Fruit fly (Drosophila melanogaster) whole organism, embryonic: ENCODE data around the gene CG12379.

Experiments
- Atf3 ChIP-seq: fragments of 200-800 bp; sonication (Bioruptor generic); optimal IDR thresholded peaks from 3 replicates; lab custom pipeline; 2016; ENCODE audit warnings: missing biosample characterization, missing genetic modification characterization
- Blimp-1 ChIP-seq: fragments of 200-800 bp; sonication (Bioruptor generic); optimal IDR thresholded peaks from 3 replicates; lab custom pipeline; 2018; ENCODE audit warnings: missing biosample characterization, missing genetic modification characterization, mild to moderate bottlenecking, moderate library complexity, missing genetic modification reagents
- BtbVII ChIP-seq: fragments of 200-800 bp; sonication (Bioruptor generic); optimal IDR thresholded peaks from 3 replicates; lab custom pipeline; 2017; ENCODE audit warnings: missing biosample characterization, mild to moderate bottlenecking, missing genetic modification characterization
- Bteb2 ChIP-seq: fragments of 200-800 bp; sonication (Bioruptor generic); optimal IDR thresholded peaks from 2 replicates; lab custom pipeline; 2016; ENCODE audit warnings: missing biosample characterization, missing genetic modification characterization
- CG10321 ChIP-seq: fragments of 200-800 bp; sonication (Bioruptor generic); IDR thresholded peaks from 2 replicates; pipeline ENCODE4 v1.3.6; 2022; ENCODE audit warnings: missing biosample characterization, missing genetic modification characterization
- CG12071 ChIP-seq: fragments of 200-800 bp; sonication (Bioruptor generic); optimal IDR thresholded peaks from 3 replicates; lab custom pipeline; 2018; ENCODE audit warnings: missing biosample characterization, mild to moderate bottlenecking, missing genetic modification characterization
- CG12744 ChIP-seq: fragments of 200-800 bp; sonication (Bioruptor generic); optimal IDR thresholded peaks from 2 replicates; lab custom pipeline; 2016; ENCODE audit warnings: missing biosample characterization, missing genetic modification characterization
- CG13775 ChIP-seq: fragments of 200-800 bp; sonication (Bioruptor generic); optimal IDR thresholded peaks from 3 replicates; lab custom pipeline; 2017; ENCODE audit warnings: missing biosample characterization, mild to moderate bottlenecking, missing genetic modification characterization
- CG14667 ChIP-seq: fragments of 200-800 bp; sonication (Bioruptor generic); IDR thresholded peaks from 2 replicates; pipeline ENCODE4 v1.3.6; 2022; ENCODE audit warnings: missing biosample characterization, missing genetic modification characterization
- CG1603 ChIP-seq: fragments of 200-800 bp; sonication (Bioruptor generic); optimal IDR thresholded peaks from 2 replicates; lab custom pipeline; 2019; ENCODE audit warnings: missing biosample characterization, mild to moderate bottlenecking, missing genetic modification characterization, moderate library complexity
- CG17829 ChIP-seq: fragments of 200-800 bp; optimal IDR thresholded peaks from 2 replicates; lab custom pipeline; 2019; ENCODE audit warnings: missing biosample characterization, mild to moderate bottlenecking, missing genetic modification characterization, moderate library complexity
- CG2712 ChIP-seq: fragments of 200-800 bp; optimal IDR thresholded peaks from 3 replicates; lab custom pipeline; 2019; ENCODE audit warnings: missing biosample characterization, mild to moderate bottlenecking, missing genetic modification characterization, moderate library complexity
- CG3407 ChIP-seq: fragments of 200-800 bp; sonication (Bioruptor generic); optimal IDR thresholded peaks from 2 replicates; lab custom pipeline; 2018; ENCODE audit warnings: missing biosample characterization, mild to moderate bottlenecking, missing genetic modification characterization
- CG6654 ChIP-seq: fragments of 200-800 bp; sonication (Bioruptor generic); optimal IDR thresholded peaks from 2 replicates; lab custom pipeline; 2017; ENCODE audit warnings: missing biosample characterization, mild to moderate bottlenecking, missing genetic modification characterization
- CG7839 ChIP-seq: fragments of 200-800 bp; sonication (Bioruptor generic); optimal IDR thresholded peaks from 3 replicates; lab custom pipeline; 2018; ENCODE audit warnings: missing biosample characterization, mild to moderate bottlenecking, missing genetic modification characterization, moderate library complexity
- CG8944 ChIP-seq: fragments of 200-800 bp; sonication (Bioruptor generic); optimal IDR thresholded peaks from 3 replicates; lab custom pipeline; 2016; ENCODE audit warnings: missing biosample characterization, missing genetic modification characterization
- CG9817 ChIP-seq: fragments of 200-800 bp; sonication (Bioruptor generic); optimal IDR thresholded peaks from 2 replicates; lab custom pipeline; 2018; ENCODE audit warnings: missing biosample characterization, mild to moderate bottlenecking, missing genetic modification characterization, moderate library complexity
- D19A ChIP-seq: fragments of 200-800 bp; optimal IDR thresholded peaks from 3 replicates; lab custom pipeline; 2019; ENCODE audit warnings: missing biosample characterization, mild to moderate bottlenecking, missing genetic modification characterization, moderate library complexity
- Dip2 ChIP-seq: fragments of 200-800 bp; sonication (Bioruptor generic); IDR thresholded peaks from 2 replicates; pipeline ENCODE4 v1.3.6; 2022; ENCODE audit warnings: missing biosample characterization, missing genetic modification characterization
- Ets65A ChIP-seq: fragments of 200-800 bp; sonication (Bioruptor generic); peaks from one replicate; lab custom pipeline; 2016; ENCODE audit warnings: missing biosample characterization, missing genetic modification characterization
- HHEX ChIP-seq: fragments of 200-800 bp; sonication (Bioruptor generic); optimal IDR thresholded peaks from 3 replicates; lab custom pipeline; 2017; ENCODE audit warnings: missing biosample characterization, mild to moderate bottlenecking, missing genetic modification characterization, missing genetic modification reagents
- Hey ChIP-seq: fragments of 200-800 bp; sonication (Bioruptor generic); optimal IDR thresholded peaks from 3 replicates; lab custom pipeline; 2018; ENCODE audit warnings: missing biosample characterization, mild to moderate bottlenecking, missing genetic modification characterization
- Hr51 ChIP-seq, 2 experiments: fragments of 200-800 bp; sonication (Bioruptor generic); optimal IDR thresholded peaks; 2 replicates in 1 of 2; 3 replicates in 1 of 2; lab custom pipeline; 2016 to 2018; ENCODE audit warnings: missing biosample characterization in 2 of 2, missing genetic modification characterization in 2 of 2, mild to moderate bottlenecking in 1 of 2, moderate library complexity in 1 of 2
- MESR4 ChIP-seq: fragments of 200-800 bp; sonication (Bioruptor generic); optimal IDR thresholded peaks from 2 replicates; lab custom pipeline; 2018; ENCODE audit warnings: missing biosample characterization, mild to moderate bottlenecking, missing genetic modification characterization, moderate library complexity
- Meics ChIP-seq: fragments of 200-800 bp; sonication (Bioruptor generic); optimal IDR thresholded peaks from 2 replicates; lab custom pipeline; 2017; ENCODE audit warnings: missing biosample characterization, mild to moderate bottlenecking, missing genetic modification characterization
- Sox100B ChIP-seq: fragments of 200-800 bp; sonication (Bioruptor generic); optimal IDR thresholded peaks from 3 replicates; lab custom pipeline; 2018; ENCODE audit warnings: missing biosample characterization, mild to moderate bottlenecking, missing genetic modification characterization
- Vsx1 ChIP-seq: fragments of 200-800 bp; sonication (Bioruptor generic); optimal IDR thresholded peaks from 2 replicates; lab custom pipeline; 2017; ENCODE audit warnings: missing biosample characterization, mild to moderate bottlenecking, missing genetic modification characterization, missing genetic modification reagents
- Xbp1 ChIP-seq: fragments of 200-800 bp; sonication (Bioruptor generic); optimal IDR thresholded peaks from 3 replicates; lab custom pipeline; 2016; ENCODE audit warnings: missing biosample characterization, mild to moderate bottlenecking, missing genetic modification characterization
- ato ChIP-seq: fragments of 200-800 bp; sonication (Bioruptor generic); IDR thresholded peaks from 2 replicates; pipeline ENCODE4 v1.3.6; 2022; ENCODE audit warnings: missing biosample characterization, missing genetic modification characterization; ENCODE audit not compliant: partially characterized antibody
- az2 ChIP-seq: fragments of 200-800 bp; sonication (Bioruptor generic); optimal IDR thresholded peaks from 3 replicates; lab custom pipeline; 2016; ENCODE audit warnings: missing biosample characterization, missing genetic modification characterization
- bcd ChIP-seq: fragments of 200-800 bp; sonication (Bioruptor generic); optimal IDR thresholded peaks from 2 replicates; lab custom pipeline; 2017; ENCODE audit warnings: missing biosample characterization, mild to moderate bottlenecking, missing genetic modification characterization
- bsh ChIP-seq, 2 experiments: fragments of 200-800 bp; sonication (Bioruptor generic); optimal IDR thresholded peaks; 2 replicates each; lab custom pipeline; 2017 to 2018; ENCODE audit warnings: mild to moderate bottlenecking in 2 of 2, missing biosample characterization in 2 of 2, missing genetic modification characterization in 2 of 2, moderate library complexity in 1 of 2
- crp ChIP-seq, 2 experiments: fragments of 200-800 bp; sonication (Bioruptor generic); optimal IDR thresholded peaks; 2 replicates in 1 of 2; 3 replicates in 1 of 2; lab custom pipeline; 2017; ENCODE audit warnings: missing biosample characterization in 2 of 2, missing genetic modification characterization in 2 of 2, mild to moderate bottlenecking in 1 of 2, moderate library complexity in 1 of 2
- ftz-f1 ChIP-seq: fragments of 200-800 bp; sonication (Bioruptor generic); optimal IDR thresholded peaks from 2 replicates; lab custom pipeline; 2016; ENCODE audit warnings: missing biosample characterization, missing genetic modification characterization
- hb ChIP-seq: fragments of 200-800 bp; sonication (Bioruptor generic); IDR thresholded peaks from 3 replicates; pipeline ENCODE4 v1.3.6; 2022; ENCODE audit warnings: missing biosample characterization, missing genetic modification characterization; ENCODE audit not compliant: partially characterized antibody
- kay ChIP-seq: fragments of 200-800 bp; sonication (Bioruptor generic); optimal IDR thresholded peaks from 2 replicates; lab custom pipeline; 2016; ENCODE audit warnings: missing biosample characterization, missing genetic modification characterization
- lilli ChIP-seq: fragments of 200-800 bp; sonication (Bioruptor generic); optimal IDR thresholded peaks from 3 replicates; lab custom pipeline; 2016; ENCODE audit warnings: missing biosample characterization, missing genetic modification characterization
- lmd ChIP-seq: fragments of 200-800 bp; sonication (Bioruptor generic); IDR thresholded peaks from 2 replicates; pipeline ENCODE4 v1.3.6; 2022; ENCODE audit warnings: missing biosample characterization, missing genetic modification characterization
- nerfin-2 ChIP-seq: fragments of 200-800 bp; sonication (Bioruptor generic); IDR thresholded peaks from 2 replicates; pipeline ENCODE4 v1.3.6; 2022; ENCODE audit warnings: missing biosample characterization, missing genetic modification characterization; ENCODE audit not compliant: partially characterized antibody
- nom ChIP-seq: fragments of 200-800 bp; sonication (Bioruptor generic); optimal IDR thresholded peaks from 2 replicates; lab custom pipeline; 2017; ENCODE audit warnings: missing biosample characterization, missing genetic modification characterization, mild to moderate bottlenecking, moderate library complexity, missing genetic modification reagents
- odd ChIP-seq: fragments of 200-800 bp; sonication (Bioruptor generic); optimal IDR thresholded peaks from 2 replicates; lab custom pipeline; 2017; ENCODE audit warnings: missing biosample characterization, mild to moderate bottlenecking, missing genetic modification characterization
- onecut ChIP-seq: fragments of 200-800 bp; sonication (Bioruptor generic); IDR thresholded peaks from 2 replicates; pipeline ENCODE4 v1.3.6; 2022; ENCODE audit warnings: missing biosample characterization, missing genetic modification characterization
- org-1 ChIP-seq: fragments of 200-800 bp; sonication (Bioruptor generic); optimal IDR thresholded peaks from 2 replicates; lab custom pipeline; 2017; ENCODE audit warnings: missing biosample characterization, missing genetic modification characterization
- otp ChIP-seq: fragments of 200-800 bp; sonication (Bioruptor generic); IDR thresholded peaks from 3 replicates; pipeline ENCODE4, ENCODE4 v1.3.6; 2022; ENCODE audit warnings: missing biosample characterization, missing genetic modification characterization
- ro ChIP-seq: fragments of 200-800 bp; sonication (Bioruptor generic); IDR thresholded peaks from 2 replicates; pipeline ENCODE4 v1.3.6; 2022; ENCODE audit warnings: missing biosample characterization, missing genetic modification characterization
- sens ChIP-seq: fragments of 200-800 bp; sonication (Bioruptor generic); peaks from one replicate; lab custom pipeline; 2016; ENCODE audit warnings: missing biosample characterization, missing genetic modification characterization
- seq ChIP-seq: fragments of 200-800 bp; sonication (Bioruptor generic); IDR thresholded peaks from 2 replicates; pipeline ENCODE4 v1.3.6; 2022; ENCODE audit warnings: missing biosample characterization, missing genetic modification characterization
- sima ChIP-seq: fragments of 200-800 bp; sonication (Bioruptor generic); optimal IDR thresholded peaks from 2 replicates; lab custom pipeline; 2016; ENCODE audit warnings: missing biosample characterization, missing genetic modification characterization
- toy ChIP-seq: fragments of 200-800 bp; sonication (Bioruptor generic); IDR thresholded peaks from 2 replicates; pipeline ENCODE4 v1.3.6; 2022; ENCODE audit warnings: missing biosample characterization, missing genetic modification characterization
- trh ChIP-seq: fragments of 200-800 bp; sonication (Bioruptor generic); optimal IDR thresholded peaks from 2 replicates; lab custom pipeline; 2016; ENCODE audit warnings: missing biosample characterization, missing genetic modification characterization

Gene CG12379

DNA sequence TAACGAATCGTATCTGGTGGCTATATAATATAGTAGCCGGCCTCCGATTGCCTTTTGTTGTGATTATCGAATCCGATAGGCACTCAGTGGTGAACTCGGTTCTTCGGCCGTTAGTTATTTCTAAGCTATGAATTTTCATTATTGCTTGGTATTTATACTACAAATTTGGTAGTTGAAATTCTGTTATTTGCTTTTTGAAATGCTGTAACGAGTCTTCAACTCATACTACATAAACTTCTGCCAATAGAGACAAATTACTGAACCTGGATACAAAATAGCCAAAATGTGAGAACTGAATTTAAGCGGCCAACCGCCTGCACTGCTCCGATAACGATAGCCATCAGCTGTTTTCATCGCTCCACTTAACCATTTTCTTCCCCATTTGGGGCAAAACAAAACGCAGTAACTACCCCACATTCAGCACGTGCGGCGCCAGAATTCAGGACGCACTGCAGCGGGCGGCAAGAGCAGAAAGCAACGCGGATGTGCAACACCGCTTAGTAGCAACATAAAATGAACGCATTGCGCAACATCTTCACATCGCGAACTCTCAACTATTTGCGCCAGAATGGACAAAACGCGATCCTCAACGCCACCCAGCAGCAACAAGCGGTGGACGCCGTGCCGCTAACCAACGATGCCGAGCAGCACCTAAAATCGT, 5.2 kb upstream of the CG12379 start, which contains the start of the genes CG11679 and CG8206 (continued):
- TF ChIP-seq odd (no peak), onecut (GFP tag; lab: Robert Waterston, UW) (no peak), MESR4 (GFP tag; lab: Kevin White, UChicago) (peak; percentile 76), ftz-f1 (GFP tag; lab: Kevin White, UChicago) (no peak), ro (no peak), CG12071 (no peak), CG17829 (tag; lab: Kevin White, UChicago) (peak; percentile 23), lmd (GFP tag; lab: Robert Waterston, UW) (peak; percentile 33; the same call in 1 of the 2 replicates), org-1 (no peak), CG6654 (GFP tag; lab: Kevin White, UChicago) (no peak), BtbVII (no peak), Hey (tag; lab: Kevin White, UChicago) (no peak), toy (no peak), Blimp-1 (GFP tag; lab: Kevin White, UChicago) (no peak), CG12744 (no peak), nom (no peak), Hr51 (GFP tag; optimal IDR thresholded peaks at IDR 0.05; lab: Kevin White, UChicago) (no peak), bsh (GFP tag; optimal IDR thresholded peaks at IDR 0.05; lab: Kevin White, UChicago) (no peak), nerfin-2 (GFP tag; lab: Robert Waterston, UW) (no peak), ato (GFP tag; lab: Robert Waterston, UW) (no peak), CG9817 (peak; percentile 55), bcd (GFP tag; lab: Kevin White, UChicago) (peak; percentile 33), az2 (GFP tag; lab: Kevin White, UChicago) (no peak), CG14667 (GFP tag; lab: Robert Waterston, UW) (no peak), Bteb2 (GFP tag; lab: Kevin White, UChicago) (no peak), seq (GFP tag; lab: Robert Waterston, UW) (no peak), Xbp1 (GFP tag; lab: Kevin White, UChicago) (peak; percentile 48), Sox100B (GFP tag; lab: Kevin White, UChicago) (no peak), otp (GFP tag; lab: Robert Waterston, UW) (no peak), Atf3 (GFP tag; lab: Kevin White, UChicago) (no peak), CG3407 (GFP tag; lab: Kevin White, UChicago) (no peak), CG13775 (GFP tag; lab: Kevin White, UChicago) (peak; percentile 37), kay (no peak), Ets65A (GFP tag; lab: Kevin White, UChicago) (peak; percentile 52), sima (GFP tag; lab: Kevin White, UChicago) (no peak), CG7839 (peak; percentile 49), lilli (peak; percentile 60), hb (GFP tag; lab: Robert Waterston, UW) (no peak), CG2712 (peak; percentile 42), D19A (tag; lab: Kevin White, UChicago) (no peak), Dip2 (GFP tag; lab: Robert Waterston, UW) (no peak), Meics (peak; percentile 43), CG10321 (no peak), CG1603 (tag; lab: Kevin White, UChicago) (peak; percentile 62), sens (GFP tag; lab: Kevin White, UChicago) (peak; percentile 78), CG8944 (peak; percentile 67), HHEX (GFP tag; lab: Kevin White, UChicago) (no peak), Vsx1 (GFP tag; lab: Kevin White, UChicago) (no peak), crp (GFP tag; optimal IDR thresholded peaks at IDR 0.05; lab: Kevin White, UChicago) (peak in 1 of 2 experiments; percentile 86), trh (no peak)
